Worm (Caenorhabditis elegans) whole organism, L3 larva: Measurements from ENCODE around the gene Y39B6A.9.

Source experiments
- R02D3.7 ChIP-seq: fragments of 150-350 bp; optimal IDR thresholded peaks from 2 replicates; lab custom pipeline; 2014; ENCODE audit warnings: missing biosample characterization, missing genetic modification characterization
- ceh-16 ChIP-seq: sonication (generic microtip); optimal IDR thresholded peaks from 2 replicates; lab custom pipeline; 2017; ENCODE audit warnings: missing biosample characterization, missing genetic modification characterization
- egl-27 ChIP-seq: sonication (generic microtip); optimal IDR thresholded peaks from 4 replicates; lab custom pipeline; 2017; ENCODE audit warnings: missing biosample characterization, missing genetic modification reagents, missing genetic modification characterization
- elt-3 ChIP-seq, 3 experiments: fragments of 150-350 bp in 1 of 3; sonication (generic microtip) in 2 of 3; optimal IDR thresholded peaks; 2 replicates in 2 of 3; 4 replicates in 1 of 3; lab custom pipeline; 2014 to 2017; ENCODE audit warnings: missing biosample characterization in 3 of 3, missing genetic modification characterization in 3 of 3
- nhr-77 ChIP-seq: fragments of 150-350 bp; optimal IDR thresholded peaks from 2 replicates; lab custom pipeline; 2014; ENCODE audit warnings: missing biosample characterization, missing genetic modification characterization
- ztf-4 ChIP-seq: fragments of 150-350 bp; optimal IDR thresholded peaks from 2 replicates; lab custom pipeline; 2014; ENCODE audit warnings: missing biosample characterization, missing genetic modification characterization

The Y39B6A.9 gene

ce11 chrV:19181684-19182083, 45.4 kb downstream of the Y39B6A.9 start:
- TF ChIP-seq ceh-16 (tag; lab: Kevin White, UChicago) (no peak), R02D3.7 (tag; lab: Kevin White, UChicago) (no peak), elt-3 (tag; optimal IDR thresholded peaks at IDR 0.05; lab: Kevin White, UChicago) (no peak), egl-27 (tag; lab: Kevin White, UChicago) (no peak), nhr-77 (no peak), ztf-4 (tag; lab: Kevin White, UChicago) (no peak)
